Fruit fly (Drosophila melanogaster) whole organism, adult: Measurements from ENCODE around the gene CG33301.

Source experiments
- CG11617 ChIP-seq: fragments of 200-800 bp; sonication (Bioruptor generic); optimal IDR thresholded peaks from 2 replicates; lab custom pipeline; 2017; ENCODE audit warnings: mild to moderate bottlenecking, missing biosample characterization, missing genetic modification reagents, missing genetic modification characterization
- CG14711 ChIP-seq: fragments of 200-800 bp; sonication (Bioruptor generic); optimal IDR thresholded peaks from 2 replicates; lab custom pipeline; 2018; ENCODE audit warnings: missing biosample characterization, mild to moderate bottlenecking, missing genetic modification characterization, moderate library complexity
- CG7101 ChIP-seq: fragments of 200-800 bp; sonication (Bioruptor generic); optimal IDR thresholded peaks from 2 replicates; lab custom pipeline; 2018; ENCODE audit warnings: missing biosample characterization, mild to moderate bottlenecking, missing genetic modification characterization, moderate library complexity
- Mnt ChIP-seq: fragments of 200-800 bp; sonication (Bioruptor generic); optimal IDR thresholded peaks from 2 replicates; lab custom pipeline; 2016; ENCODE audit warnings: missing biosample characterization, mild to moderate bottlenecking, missing genetic modification characterization
- cic ChIP-seq: fragments of 200-800 bp; sonication (Bioruptor generic); optimal IDR thresholded peaks from 2 replicates; lab custom pipeline; 2017; ENCODE audit warnings: missing biosample characterization, mild to moderate bottlenecking, missing genetic modification characterization, moderate library complexity
- cnc ChIP-seq, 2 experiments: fragments of >200 bp; optimal IDR thresholded peaks; 2 replicates each; lab custom pipeline; 2017
- toe ChIP-seq: fragments of 200-800 bp; sonication (Bioruptor generic); optimal IDR thresholded peaks from 2 replicates; lab custom pipeline; 2016; ENCODE audit warnings: missing biosample characterization, missing genetic modification characterization

DNA sequence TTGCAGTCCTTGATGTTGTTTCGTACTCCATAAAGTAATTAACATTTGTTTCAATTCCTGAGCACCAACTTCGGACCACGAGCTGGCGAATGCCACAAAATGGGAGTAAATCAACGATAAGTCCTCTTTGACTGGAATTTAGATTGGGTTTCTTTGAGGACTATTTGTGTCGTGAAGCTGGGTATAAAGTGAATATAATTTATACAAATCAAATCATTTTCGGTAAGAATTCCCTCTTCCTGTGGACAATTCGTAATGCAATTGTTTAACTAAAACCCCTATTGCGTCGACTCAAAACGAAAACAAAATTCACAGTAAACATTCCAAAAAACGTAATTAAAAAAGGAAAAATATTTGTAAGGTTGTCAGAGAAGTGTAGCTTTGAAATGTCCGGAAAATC is 23.0 kb upstream of the CG33301 start, which contains the start of gene CG13127:
- TF ChIP-seq CG14711 (tag; lab: Kevin White, UChicago), result no peak
- TF ChIP-seq CG11617 (GFP tag; lab: Kevin White, UChicago), result no peak
- no peak for TF ChIP-seq toe (GFP tag; lab: Kevin White, UChicago)
- TF ChIP-seq cic (GFP tag; lab: Kevin White, UChicago), result no peak
- no peak for TF ChIP-seq cnc (optimal IDR thresholded peaks at IDR 0.05; lab: Kevin White, UChicago)
- TF ChIP-seq CG7101 (tag; lab: Kevin White, UChicago), result no peak
- no peak for TF ChIP-seq Mnt (GFP tag; lab: Kevin White, UChicago)
